Fruit fly (Drosophila melanogaster): ENCODE results near the gene MESR3.
A peak's percentile ranks its signal among the peaks of the same experiment; 100 is the strongest.

The MESR3 gene

DNA sequence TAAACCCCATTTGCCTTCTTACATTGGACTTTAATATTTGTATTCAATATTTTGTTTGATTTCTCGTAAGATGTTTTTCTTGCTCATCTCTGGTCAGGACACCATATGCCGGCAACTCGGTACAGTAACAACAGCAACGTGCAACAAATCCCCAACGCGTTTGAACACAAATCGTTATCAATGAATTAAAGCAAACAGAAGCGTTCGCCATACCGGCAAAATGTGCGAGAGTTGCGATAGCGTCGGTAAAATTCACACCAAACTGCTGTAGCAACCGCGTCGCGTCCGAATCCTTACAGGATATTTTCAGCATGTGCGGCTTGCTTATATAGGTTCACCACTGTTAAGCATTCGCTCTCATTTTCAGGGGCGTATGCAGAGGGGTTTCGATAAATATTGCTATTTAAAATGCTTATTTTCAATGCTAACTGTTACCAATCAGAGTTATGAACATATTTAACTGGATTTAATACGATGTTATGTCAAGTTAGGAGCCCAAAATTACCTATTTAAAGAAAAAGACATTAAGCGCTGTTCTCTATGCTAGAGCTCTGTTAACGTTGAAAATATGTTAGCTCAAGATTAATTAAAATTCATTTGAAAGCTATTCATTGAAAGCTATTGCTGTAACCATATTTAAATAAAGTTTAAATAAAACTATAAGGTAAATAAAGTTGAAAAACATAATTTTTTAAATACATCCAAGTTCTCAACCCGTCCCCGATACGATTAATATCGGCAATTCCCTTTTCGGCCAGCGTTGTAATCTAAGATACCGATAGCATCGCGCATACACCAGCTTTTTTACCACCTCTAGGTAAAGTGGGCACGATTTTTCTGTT, 26.7 kb upstream of the MESR3 start, which contains the start of the genes Pde11 and CG15160:
Gene Pde11 (minus strand): TSS at position 243 of the 842 bp plus-strand sequence.
Gene CG15160 (plus strand): TSS at position 792 of the 842 bp plus-strand sequence.
- TF ChIP-seq Dif (GFP tag; optimal IDR thresholded peaks at IDR 0.05; ENCODE audit: partially characterized antibody) (no peak), psq (GFP tag; optimal IDR thresholded peaks at IDR 0.05) (no peak), Hr83 (GFP tag; optimal IDR thresholded peaks at IDR 0.05; ENCODE audit: poor library complexity, severe bottlenecking) (peak; percentile 65), Hnf4 (GFP tag; optimal IDR thresholded peaks at IDR 0.05) (peak; percentile 57), N (GFP tag; optimal IDR thresholded peaks at IDR 0.05) (no peak), dmrt93B (GFP tag; optimal IDR thresholded peaks at IDR 0.05) (peak; percentile 31), Jra (GFP tag; optimal IDR thresholded peaks at IDR 0.05) (peak; percentile 48), Myc (optimal IDR thresholded peaks at IDR 0.05) (no peak), sv (GFP tag; optimal IDR thresholded peaks at IDR 0.05) (peak; percentile 21), dsf (GFP tag; optimal IDR thresholded peaks at IDR 0.05; ENCODE audit: borderline replicate concordance) (peak; percentile 57), tai (GFP tag; optimal IDR thresholded peaks at IDR 0.05) (peak; percentile 65), CG9705 (GFP tag; optimal IDR thresholded peaks at IDR 0.05) (peak; percentile 38)

DNA sequence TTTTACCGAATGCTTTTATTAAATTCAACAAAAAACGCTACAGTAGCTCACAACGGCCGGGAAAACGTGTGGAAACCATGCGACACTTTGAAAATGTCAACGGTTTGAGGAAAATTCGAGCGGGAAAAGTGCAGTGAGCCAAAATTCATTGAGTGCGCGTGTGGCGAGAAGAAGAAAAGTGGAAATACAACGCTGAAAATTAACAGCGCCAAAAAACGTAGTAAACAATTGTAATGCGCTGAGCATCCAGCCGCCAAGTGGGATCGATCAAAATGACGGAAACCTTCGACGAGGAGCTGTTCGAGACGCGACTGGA, 26.2 kb upstream of the MESR3 start:
- TF ChIP-seq CrebA (GFP tag; optimal IDR thresholded peaks at IDR 0.05; ENCODE audit: borderline replicate concordance) (no peak), Dif (GFP tag; optimal IDR thresholded peaks at IDR 0.05; ENCODE audit: partially characterized antibody) (no peak), sv (GFP tag; optimal IDR thresholded peaks at IDR 0.05) (no peak), ey (GFP tag; optimal IDR thresholded peaks at IDR 0.05) (no peak)

- TF ChIP-seq Dfd (GFP tag; optimal IDR thresholded peaks at IDR 0.05): no peak
- no peak for TF ChIP-seq lola (GFP tag; optimal IDR thresholded peaks at IDR 0.05)
- TF ChIP-seq jim (GFP tag; optimal IDR thresholded peaks at IDR 0.05): no peak
- no peak for TF ChIP-seq OdsH (GFP tag; optimal IDR thresholded peaks at IDR 0.05)
- TF ChIP-seq usp (GFP tag; optimal IDR thresholded peaks at IDR 0.05): no peak
- no peak for TF ChIP-seq rgr (GFP tag; optimal IDR thresholded peaks at IDR 0.05)
- no peak for TF ChIP-seq Sp1 (GFP tag; optimal IDR thresholded peaks at IDR 0.05)
- no peak for TF ChIP-seq dsf (GFP tag; optimal IDR thresholded peaks at IDR 0.05; ENCODE audit: borderline replicate concordance)
- no peak for TF ChIP-seq Vsx2 (GFP tag; optimal IDR thresholded peaks at IDR 0.05; ENCODE audit: partially characterized antibody)
- TF ChIP-seq Abd-B (GFP tag; optimal IDR thresholded peaks at IDR 0.05): no peak
- no peak for TF ChIP-seq Dif (GFP tag; optimal IDR thresholded peaks at IDR 0.05; ENCODE audit: partially characterized antibody)
- TF ChIP-seq Jra (GFP tag; optimal IDR thresholded peaks at IDR 0.05): no peak
- no peak for TF ChIP-seq Hnf4 (GFP tag; optimal IDR thresholded peaks at IDR 0.05)
- no peak for TF ChIP-seq psq (GFP tag; optimal IDR thresholded peaks at IDR 0.05)
- TF ChIP-seq sv (GFP tag; optimal IDR thresholded peaks at IDR 0.05): no peak
- TF ChIP-seq CG32264 (GFP tag; optimal IDR thresholded peaks at IDR 0.05): no peak
- no peak for TF ChIP-seq HLH106 (tag; optimal IDR thresholded peaks at IDR 0.05)
- TF ChIP-seq dmrt93B (GFP tag; optimal IDR thresholded peaks at IDR 0.05): no peak
- no peak for TF ChIP-seq Rel (GFP tag; optimal IDR thresholded peaks at IDR 0.05)
- no peak for TF ChIP-seq Rel (tag; optimal IDR thresholded peaks at IDR 0.05)
- TF ChIP-seq h (GFP tag; optimal IDR thresholded peaks at IDR 0.05): no peak
These were observed 20.2 kb upstream of the MESR3 start, which contains the start of gene amos for dm6 chr2L:18596871-18597338. TSS of gene amos (minus strand) at chr2L:18596921.

DNA sequence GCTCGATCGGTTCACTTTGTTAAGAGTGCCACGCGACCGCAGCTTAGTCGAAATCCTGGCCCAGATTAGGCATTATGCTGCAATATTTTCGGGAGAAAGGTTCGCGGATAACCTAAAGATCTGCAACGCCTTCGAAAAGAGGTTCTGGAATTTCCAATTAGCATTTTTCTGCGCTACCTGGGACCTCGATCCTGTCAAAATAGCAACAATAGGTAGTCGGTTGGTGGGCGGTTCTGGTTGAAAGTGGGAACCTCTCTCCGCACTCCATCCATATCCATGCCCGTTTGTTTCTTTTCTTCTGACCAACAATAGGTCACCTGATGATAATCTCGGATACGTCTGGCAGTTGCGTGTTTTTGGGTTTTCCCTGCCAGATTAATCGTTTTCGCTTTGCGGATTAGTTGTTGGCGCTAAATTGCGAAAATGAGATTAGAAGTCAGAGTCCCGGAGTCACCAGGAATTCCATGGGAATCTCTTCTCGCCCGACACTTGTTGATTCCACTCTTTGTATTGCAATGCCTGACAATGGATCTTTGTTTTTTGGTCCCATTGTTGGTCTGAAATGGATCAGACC, 18.8 kb upstream of the MESR3 start:
- no peak for TF ChIP-seq Sp1 (GFP tag; optimal IDR thresholded peaks at IDR 0.05)
- no peak for TF ChIP-seq GATAd (GFP tag; optimal IDR thresholded peaks at IDR 0.05)
- TF ChIP-seq tai (GFP tag; optimal IDR thresholded peaks at IDR 0.05): no peak
- no peak for TF ChIP-seq Abd-B (GFP tag; optimal IDR thresholded peaks at IDR 0.05)
- no peak for TF ChIP-seq Hr83 (GFP tag; optimal IDR thresholded peaks at IDR 0.05; ENCODE audit: poor library complexity, severe bottlenecking)
- no peak for TF ChIP-seq woc (GFP tag; optimal IDR thresholded peaks at IDR 0.05)
- TF ChIP-seq HLH106 (tag; optimal IDR thresholded peaks at IDR 0.05): no peak
- TF ChIP-seq CG9705 (GFP tag; optimal IDR thresholded peaks at IDR 0.05): no peak
- TF ChIP-seq Myc (optimal IDR thresholded peaks at IDR 0.05): no peak

dm6 chr2L:18599152-18599551, 17.9 kb upstream of the MESR3 start:
- TF ChIP-seq brk (GFP tag; optimal IDR thresholded peaks at IDR 0.05) (no peak), HLH106 (tag; optimal IDR thresholded peaks at IDR 0.05) (no peak), usp (GFP tag; optimal IDR thresholded peaks at IDR 0.05) (no peak)

Measured in whole organism, wandering third instar larva.